Fruit fly (Drosophila melanogaster) Kc167 (cell line): ENCODE results near the gene Noc3.

Experiments
- Sin3A ChIP-seq: fragments of >200 bp; optimal IDR thresholded peaks from 2 replicates; lab custom pipeline; 2018; ENCODE audit warnings: missing external identifiers
- h ChIP-seq: fragments of >200 bp; optimal IDR thresholded peaks from 3 replicates; lab custom pipeline; 2018; ENCODE audit warnings: missing external identifiers
- insv ChIP-seq: fragments of >200 bp; optimal IDR thresholded peaks from 3 replicates; lab custom pipeline; 2018; ENCODE audit warnings: missing external identifiers
- psq ChIP-seq: fragments of >200 bp; optimal IDR thresholded peaks from 2 replicates; lab custom pipeline; 2017; ENCODE audit warnings: missing external identifiers
- ttk ChIP-seq: sonication (Bioruptor generic); optimal IDR thresholded peaks from 2 replicates; lab custom pipeline; 2017; ENCODE audit warnings: missing external identifiers

dm6 chr3R:7246889-7247288 lies at the start of gene Noc3, which contains the start of gene CG10053:
- TF ChIP-seq Sin3A (lab: Kevin White, UChicago) (no peak), h (lab: Kevin White, UChicago) (no peak), psq (no peak), insv (lab: Kevin White, UChicago) (no peak), ttk (lab: Kevin White, UChicago) (no peak)
